Worm (Caenorhabditis elegans): ENCODE measurements around the gene Y38H6C.9.

Y38H6C.9 gene

ce11 chrV:20498980-20499379 lies 23.1 kb downstream of the Y38H6C.9 start, which contains the start of gene dct-16 (continued):
- no peak for TF ChIP-seq unc-62 (GFP tag; optimal IDR thresholded peaks at IDR 0.05 in 1 of 2)
- TF ChIP-seq unc-62 (tag; optimal IDR thresholded peaks at IDR 0.05), result no peak
- TF ChIP-seq nhr-76 (tag; optimal IDR thresholded peaks at IDR 0.05), result no peak
- TF ChIP-seq egl-27 (tag; optimal IDR thresholded peaks at IDR 0.05), result no peak
- no peak for TF ChIP-seq spr-3 (GFP tag; optimal IDR thresholded peaks at IDR 0.05)
- TF ChIP-seq set-16 (GFP tag; IDR thresholded peaks at IDR 0.05), result no peak
- no peak for TF ChIP-seq unc-130 (GFP tag; optimal IDR thresholded peaks at IDR 0.05)
- peak in 1 of 2 experiments; percentile 21 for TF ChIP-seq daf-16 (GFP tag; optimal IDR thresholded peaks at IDR 0.05)
- TF ChIP-seq daf-16 (tag; optimal IDR thresholded peaks at IDR 0.05), result peak; percentile 91
- TF ChIP-seq lin-1 (GFP tag; IDR thresholded peaks at IDR 0.05), result peak; percentile 12; the same call in 1 of the 2 replicates
- peak; percentile 90 for TF ChIP-seq php-3 (GFP tag; IDR thresholded peaks at IDR 0.05)
- peak; percentile 33 for TF ChIP-seq lin-13 (GFP tag; optimal IDR thresholded peaks at IDR 0.05)
- TF ChIP-seq Y105C5A.15 (GFP tag; IDR thresholded peaks at IDR 0.05), result no peak
- no peak for TF ChIP-seq T20F7.1 (GFP tag; optimal IDR thresholded peaks at IDR 0.05)
- no peak for TF ChIP-seq daf-12 (tag; optimal IDR thresholded peaks at IDR 0.05)
- TF ChIP-seq rbr-2 (tag; optimal IDR thresholded peaks at IDR 0.05), result no peak
- no peak for TF ChIP-seq skn-1 (tag; optimal IDR thresholded peaks at IDR 0.05)
- TF ChIP-seq snpc-1.2 (GFP tag; IDR thresholded peaks at IDR 0.05), result no peak
- TF ChIP-seq hlh-11 (tag; optimal IDR thresholded peaks at IDR 0.05), result peak; percentile 78
- no peak for TF ChIP-seq T26A8.4 (GFP tag; IDR thresholded peaks at IDR 0.05)
- TF ChIP-seq mdt-29 (GFP tag; IDR thresholded peaks at IDR 0.05), result peak; percentile 70
- TF ChIP-seq snpc-4 (tag; optimal IDR thresholded peaks at IDR 0.05), result no peak
- TF ChIP-seq vab-7 (GFP tag; IDR thresholded peaks at IDR 0.05), result no peak

ce11 chrV:20497537-20497936 lies 24.5 kb downstream of the Y38H6C.9 start:
- peak; percentile 57; the same call in 1 of the 2 replicates for TF ChIP-seq F44E2.7 (GFP tag; IDR thresholded peaks at IDR 0.05)
- peak; percentile 47; the same call in 1 of the 2 replicates for TF ChIP-seq dmd-6 (GFP tag; IDR thresholded peaks at IDR 0.05)
- 0 out of 2 replicates have a peak, but pooled peaks have one; percentile 10 for TF ChIP-seq D1046.2 (GFP tag; IDR thresholded peaks at IDR 0.05)
- no peak for TF ChIP-seq hlh-30 (tag; optimal IDR thresholded peaks at IDR 0.05; ENCODE audit: insufficient read depth)
- no peak for TF ChIP-seq aly-2 (tag; optimal IDR thresholded peaks at IDR 0.05)
- TF ChIP-seq T26A8.4 (GFP tag; IDR thresholded peaks at IDR 0.05), result 0 out of 2 replicates have a peak, but pooled peaks have one; percentile 23
- TF ChIP-seq ztf-7 (tag; optimal IDR thresholded peaks at IDR 0.05), result no peak
- TF ChIP-seq nhr-76 (tag; optimal IDR thresholded peaks at IDR 0.05), result no peak
- 0 out of 2 replicates have a peak, but pooled peaks have one; percentile 9 for TF ChIP-seq madf-9 (GFP tag; conservative IDR thresholded peaks at IDR 0.05)
- TF ChIP-seq zfp-2 (tag; optimal IDR thresholded peaks at IDR 0.05), result no peak
- no peak for TF ChIP-seq mep-1 (tag; optimal IDR thresholded peaks at IDR 0.05)
- no peak for TF ChIP-seq zip-2 (tag; optimal IDR thresholded peaks at IDR 0.05)
- no peak for TF ChIP-seq vab-7 (GFP tag; IDR thresholded peaks at IDR 0.05)
- no peak for TF ChIP-seq spr-3 (GFP tag; optimal IDR thresholded peaks at IDR 0.05)
- no peak for TF ChIP-seq lin-13 (GFP tag; optimal IDR thresholded peaks at IDR 0.05)
- TF ChIP-seq Y48G9A.11 (GFP tag; IDR thresholded peaks at IDR 0.05), result peak; percentile 68
- TF ChIP-seq nhr-42 (GFP tag; IDR thresholded peaks at IDR 0.05), result no peak
- TF ChIP-seq ceh-44 (GFP tag; IDR thresholded peaks at IDR 0.05), result no peak
- no peak for TF ChIP-seq hif-1 (tag; optimal IDR thresholded peaks at IDR 0.05)
- no peak for TF ChIP-seq ctbp-1 (GFP tag; IDR thresholded peaks at IDR 0.05)
- peak in 1 of 2 experiments; percentile 23 for TF ChIP-seq daf-16 (GFP tag; optimal IDR thresholded peaks at IDR 0.05)
- peak; percentile 18 for TF ChIP-seq daf-16 (tag; optimal IDR thresholded peaks at IDR 0.05)
- TF ChIP-seq nhr-10 (tag; optimal IDR thresholded peaks at IDR 0.05), result no peak
- no peak for TF ChIP-seq madf-5 (GFP tag; IDR thresholded peaks at IDR 0.05)
- TF ChIP-seq spr-1 (tag; optimal IDR thresholded peaks at IDR 0.05), result no peak
- no peak for TF ChIP-seq nhr-237 (tag; optimal IDR thresholded peaks at IDR 0.05)
- no peak for TF ChIP-seq nhr-41 (GFP tag; IDR thresholded peaks at IDR 0.05)
- TF ChIP-seq unc-39 (tag; optimal IDR thresholded peaks at IDR 0.05), result no peak
- no peak for TF ChIP-seq mes-2 (tag; optimal IDR thresholded peaks at IDR 0.05; ENCODE audit: poor library complexity, severe bottlenecking)
- no peak for TF ChIP-seq hmg-1.1 (GFP tag; IDR thresholded peaks at IDR 0.05)
- TF ChIP-seq daf-19 (GFP tag; conservative IDR thresholded peaks at IDR 0.05), result no peak
- TF ChIP-seq snpc-4 (tag; optimal IDR thresholded peaks at IDR 0.05), result no peak
- TF ChIP-seq lsy-2 (tag; optimal IDR thresholded peaks at IDR 0.05), result no peak
- TF ChIP-seq zag-1 (tag; optimal IDR thresholded peaks at IDR 0.05), result no peak
- no peak for TF ChIP-seq daf-12 (tag; optimal IDR thresholded peaks at IDR 0.05)
- no peak for TF ChIP-seq fos-1 (tag; optimal IDR thresholded peaks at IDR 0.05)

All from whole organism, L4 larva.